Worm (Caenorhabditis elegans): Measurements from ENCODE around the gene clec-254.

clec-254 gene

ce11 chrV:18708015-18708414 lies 46.2 kb downstream of the clec-254 start:
- TF ChIP-seq hlh-1 (tag; optimal IDR thresholded peaks at IDR 0.05) (no peak), sptf-1 (tag; optimal IDR thresholded peaks at IDR 0.05) (no peak), unc-120 (tag; optimal IDR thresholded peaks at IDR 0.05; ENCODE audit: poor library complexity, severe bottlenecking) (no peak), mep-1 (tag; optimal IDR thresholded peaks at IDR 0.05) (no peak), nhr-76 (tag; optimal IDR thresholded peaks at IDR 0.05) (no peak), bed-3 (GFP tag; optimal IDR thresholded peaks at IDR 0.05) (no peak)

- TF ChIP-seq hlh-1 (tag; optimal IDR thresholded peaks at IDR 0.05) (peak; percentile 26), snpc-4 (tag; optimal IDR thresholded peaks at IDR 0.05) (no peak), unc-39 (tag; optimal IDR thresholded peaks at IDR 0.05) (no peak), ztf-11 (tag; optimal IDR thresholded peaks at IDR 0.05) (no peak), drap-1 (GFP tag; optimal IDR thresholded peaks at IDR 0.05) (no peak)
Observed at ce11 chrV:18706063-18706620, 48.1 kb downstream of the clec-254 start, which contains the start of gene Y17D7C.1. Gene Y17D7C.1, plus strand, starts transcription at chrV:18706570.

ce11 chrV:18705319-18706062 lies 48.7 kb downstream of the clec-254 start:
- TF ChIP-seq nhr-76 (tag; optimal IDR thresholded peaks at IDR 0.05) (no peak), unc-62 (GFP tag; optimal IDR thresholded peaks at IDR 0.05) (no peak), nhr-237 (tag; optimal IDR thresholded peaks at IDR 0.05) (no peak), lin-32 (GFP tag; optimal IDR thresholded peaks at IDR 0.05) (no peak), mep-1 (tag; optimal IDR thresholded peaks at IDR 0.05) (no peak), elt-3 (tag; optimal IDR thresholded peaks at IDR 0.05) (no peak), elt-1 (tag; optimal IDR thresholded peaks at IDR 0.05; ENCODE audit: borderline replicate concordance, insufficient read depth) (no peak), bed-3 (GFP tag; optimal IDR thresholded peaks at IDR 0.05) (no peak), pha-4 (tag; optimal IDR thresholded peaks at IDR 0.05) (no peak), ztf-11 (tag; optimal IDR thresholded peaks at IDR 0.05) (no peak)

All from whole organism, mixed stage, embryonic.